Worm (Caenorhabditis elegans): ENCODE data around the gene F38B7.2.

Gene F38B7.2

DNA sequence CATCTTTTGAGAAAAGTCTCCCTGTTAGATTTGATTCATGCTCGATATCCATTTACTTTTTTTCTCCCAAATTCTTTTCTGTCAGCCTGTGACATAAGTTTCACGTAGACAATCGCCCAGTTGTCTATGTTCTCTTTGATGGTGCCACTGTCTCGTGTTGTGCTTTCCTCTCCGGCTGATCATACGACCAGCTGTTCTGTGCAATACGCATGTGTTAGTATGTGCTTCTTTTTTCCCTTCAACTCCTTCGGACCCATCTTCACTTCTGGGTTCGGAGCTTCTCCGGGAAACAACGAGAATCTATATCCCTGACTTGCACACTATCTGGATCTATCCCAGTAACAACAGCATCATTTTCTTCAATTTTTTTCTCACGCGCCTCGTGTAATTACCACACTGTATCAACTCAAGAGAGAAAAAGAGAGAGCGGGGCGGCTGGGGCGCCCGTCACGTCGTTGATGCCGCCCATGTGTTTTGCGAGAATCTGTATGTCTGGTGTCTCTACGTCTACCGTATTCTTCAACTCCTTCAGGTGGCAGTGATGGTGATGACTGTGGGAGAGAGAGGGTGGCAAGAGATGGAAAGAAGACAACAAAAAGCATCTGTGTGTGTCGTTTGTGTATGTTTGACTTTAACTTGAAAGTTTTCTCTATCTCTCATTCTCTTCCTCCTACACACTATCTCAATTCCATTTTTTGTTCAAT lies 11.8 kb upstream of the F38B7.2 start:
- TF ChIP-seq lir-3 (tag; optimal IDR thresholded peaks at IDR 0.05; ENCODE audit: poor library complexity) (peak; percentile 29), rnt-1 (tag; optimal IDR thresholded peaks at IDR 0.05) (peak; percentile 79), vab-15 (tag; optimal IDR thresholded peaks at IDR 0.05) (peak; percentile 52), tlp-1 (tag; optimal IDR thresholded peaks at IDR 0.05) (no peak), lin-13 (GFP tag; optimal IDR thresholded peaks at IDR 0.05) (peak; percentile 75), isw-1 (GFP tag; IDR thresholded peaks at IDR 0.05) (no peak; the same call in 1 of the 2 replicates), ceh-8 (GFP tag; optimal IDR thresholded peaks at IDR 0.05) (no peak), nhr-28 (tag; optimal IDR thresholded peaks at IDR 0.05) (no peak), hlh-17 (GFP tag; optimal IDR thresholded peaks at IDR 0.05; ENCODE audit: borderline replicate concordance) (no peak), unc-30 (tag; optimal IDR thresholded peaks at IDR 0.05) (no peak), ztf-11 (tag; optimal IDR thresholded peaks at IDR 0.05) (peak in 1 of 2 experiments; percentile 13), C04F5.9 (tag; optimal IDR thresholded peaks at IDR 0.05) (peak; percentile 2), mab-9 (GFP tag; IDR thresholded peaks at IDR 0.05) (no peak), skn-1 (tag; optimal IDR thresholded peaks at IDR 0.05) (peak; percentile 62), sptf-1 (tag; optimal IDR thresholded peaks at IDR 0.05) (no peak), hpl-2 (GFP tag; optimal IDR thresholded peaks at IDR 0.05) (peak; percentile 20), fkh-4 (tag; optimal IDR thresholded peaks at IDR 0.05; ENCODE audit: borderline replicate concordance) (peak; percentile 72), F16B12.6 (tag; optimal IDR thresholded peaks at IDR 0.05) (no peak), ceh-88 (GFP tag; IDR thresholded peaks at IDR 0.05) (0 out of 2 replicates have a peak, but pooled peaks have one; percentile 23), nhr-12 (tag; optimal IDR thresholded peaks at IDR 0.05) (no peak), egl-13 (tag; optimal IDR thresholded peaks at IDR 0.05) (no peak), dsc-1 (tag; optimal IDR thresholded peaks at IDR 0.05) (peak; percentile 97), C16A3.4 (tag; optimal IDR thresholded peaks at IDR 0.05) (peak; percentile 83), nhr-84 (tag; optimal IDR thresholded peaks at IDR 0.05) (no peak), nhr-71 (tag; optimal IDR thresholded peaks at IDR 0.05) (peak; percentile 97), xbp-1 (tag; optimal IDR thresholded peaks at IDR 0.05) (peak; percentile 66), blmp-1 (tag; optimal IDR thresholded peaks at IDR 0.05) (peak; percentile 92), nhr-77 (tag; optimal IDR thresholded peaks at IDR 0.05) (peak; percentile 79), nhr-20 (tag; optimal IDR thresholded peaks at IDR 0.05) (peak; percentile 97), snpc-4 (tag; optimal IDR thresholded peaks at IDR 0.05) (peak; percentile 36), tbx-2 (tag; optimal IDR thresholded peaks at IDR 0.05) (peak; percentile 91), lsy-2 (tag; optimal IDR thresholded peaks at IDR 0.05) (peak; percentile 67 to 92), nhr-47 (tag; optimal IDR thresholded peaks at IDR 0.05) (peak; percentile 76), nhr-76 (tag; optimal IDR thresholded peaks at IDR 0.05) (no peak), lin-39 (tag; optimal IDR thresholded peaks at IDR 0.05) (peak; percentile 44), elt-3 (tag; optimal IDR thresholded peaks at IDR 0.05) (peak in 5 of 6 experiments; percentile 23 to 82 (median 69)), ceh-63 (GFP tag; optimal IDR thresholded peaks at IDR 0.05) (no peak), aly-2 (tag; optimal IDR thresholded peaks at IDR 0.05) (no peak), unc-98 (GFP tag; IDR thresholded peaks at IDR 0.05) (no peak; the same call in 1 of the 2 replicates), grh-1 (GFP tag; IDR thresholded peaks at IDR 0.05) (peak; percentile 77), zag-1 (tag; optimal IDR thresholded peaks at IDR 0.05) (no peak), dpl-1 (GFP tag; optimal IDR thresholded peaks at IDR 0.05) (peak; percentile 19 to 55 (median 25)), sox-4 (tag; optimal IDR thresholded peaks at IDR 0.05) (no peak), ztf-4 (tag; optimal IDR thresholded peaks at IDR 0.05) (peak; percentile 2), lin-35 (GFP tag; optimal IDR thresholded peaks at IDR 0.05) (peak; percentile 53 to 78), C34B4.2 (tag; optimal IDR thresholded peaks at IDR 0.05) (no peak), fkh-8 (tag; optimal IDR thresholded peaks at IDR 0.05) (no peak), efl-1 (optimal IDR thresholded peaks at IDR 0.05) (peak; percentile 56 to 57), efl-1 (GFP tag; optimal IDR thresholded peaks at IDR 0.05 in 1 of 2) (peak; percentile 26 to 95), ama-1 (optimal IDR thresholded peaks at IDR 0.05) (no peak), unc-86 (tag; optimal IDR thresholded peaks at IDR 0.05) (no peak), Y116A8C.19 (tag; optimal IDR thresholded peaks at IDR 0.05; ENCODE audit: borderline replicate concordance) (no peak)
